Worm (Caenorhabditis elegans): Measurements from ENCODE around the gene srx-116.

- TF ChIP-seq W03F9.2 (tag; optimal IDR thresholded peaks at IDR 0.05) (peak; percentile 54), him-1 (tag; optimal IDR thresholded peaks at IDR 0.05) (no peak)
Measured at ce11 chrV:12659426-12659825, 11.3 kb upstream of the srx-116 start, which contains the start of gene ccch-3.

Data from whole organism, L4/young adult.